Fruit fly (Drosophila melanogaster): ENCODE measurements around the gene PolG2.

DNA sequence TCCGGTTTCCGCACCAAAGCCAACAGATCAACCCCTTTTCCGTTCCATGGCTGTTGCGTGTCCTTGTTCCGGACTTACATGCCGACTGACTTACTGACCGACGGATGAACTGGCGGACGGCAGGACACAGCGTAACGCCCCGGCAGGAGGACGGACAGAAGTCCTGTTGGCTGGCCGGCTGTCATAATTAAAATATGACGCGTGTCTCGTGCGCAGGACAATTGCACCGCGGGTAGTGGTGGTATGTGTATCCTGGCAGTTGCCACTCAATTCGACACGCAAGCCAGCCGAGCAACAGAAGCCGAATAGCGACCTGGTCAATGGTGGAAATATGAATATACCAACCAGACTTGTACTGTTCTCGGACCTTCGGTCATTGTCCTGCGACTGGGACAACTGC, 36.5 kb upstream of the PolG2 start:
- TF ChIP-seq lola (GFP tag; optimal IDR thresholded peaks at IDR 0.05) (no peak), jim (GFP tag; optimal IDR thresholded peaks at IDR 0.05) (no peak), pan (optimal IDR thresholded peaks at IDR 0.05) (no peak), sv (GFP tag; optimal IDR thresholded peaks at IDR 0.05) (no peak), Dfd (GFP tag; optimal IDR thresholded peaks at IDR 0.05) (no peak), GATAd (GFP tag; optimal IDR thresholded peaks at IDR 0.05) (no peak), Myc (optimal IDR thresholded peaks at IDR 0.05) (no peak)

Data from whole organism, wandering third instar larva.